Fruit fly (Drosophila melanogaster): Measurements from ENCODE around the gene Fadd.

DNA sequence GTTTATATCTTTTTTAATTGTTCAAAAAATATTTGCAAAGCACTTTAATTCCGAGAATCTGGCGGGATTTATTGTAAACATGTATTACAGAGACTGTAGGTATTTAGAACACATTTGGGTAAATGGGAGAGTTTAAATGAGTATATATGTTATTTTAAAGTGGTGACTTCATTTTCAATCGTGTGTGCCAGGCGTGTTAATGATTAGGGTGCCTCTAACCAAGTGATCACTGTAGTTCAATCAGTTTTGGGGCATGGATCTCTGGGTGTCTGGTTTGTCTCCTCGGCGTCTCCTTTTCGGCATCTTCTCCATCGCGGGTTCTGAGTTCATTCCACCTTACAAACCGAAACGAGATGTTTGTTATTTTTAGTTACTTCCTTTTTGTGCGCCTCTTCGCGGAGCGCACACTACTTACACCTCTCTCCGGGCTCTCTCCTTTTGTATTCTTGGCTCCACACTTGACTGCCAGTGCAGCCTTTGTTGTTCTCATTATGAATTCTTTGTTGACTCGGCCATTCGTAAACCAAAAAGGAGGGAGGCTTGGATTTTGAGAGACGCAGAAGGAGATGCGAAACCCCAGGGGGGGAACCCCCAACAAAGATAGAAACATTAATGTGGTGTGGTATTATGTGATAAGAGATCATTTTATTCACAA lies 9.6 kb downstream of the Fadd start:
- TF ChIP-seq CG8478 (optimal IDR thresholded peaks at IDR 0.05) = no peak
- TF ChIP-seq CTCF (optimal IDR thresholded peaks at IDR 0.05) = no peak

Measured in S2 (cell line).